Fruit fly (Drosophila melanogaster) Kc167 (cell line): ENCODE results near the gene Ced-12.

ENCODE experiments used
- Myc ChIP-seq: fragments of >200 bp; optimal IDR thresholded peaks from 2 replicates; lab custom pipeline; 2017; ENCODE audit warnings: missing external identifiers
- insv ChIP-seq: fragments of >200 bp; optimal IDR thresholded peaks from 3 replicates; lab custom pipeline; 2018; ENCODE audit warnings: missing external identifiers
- psq ChIP-seq: fragments of >200 bp; optimal IDR thresholded peaks from 2 replicates; lab custom pipeline; 2017; ENCODE audit warnings: missing external identifiers

DNA sequence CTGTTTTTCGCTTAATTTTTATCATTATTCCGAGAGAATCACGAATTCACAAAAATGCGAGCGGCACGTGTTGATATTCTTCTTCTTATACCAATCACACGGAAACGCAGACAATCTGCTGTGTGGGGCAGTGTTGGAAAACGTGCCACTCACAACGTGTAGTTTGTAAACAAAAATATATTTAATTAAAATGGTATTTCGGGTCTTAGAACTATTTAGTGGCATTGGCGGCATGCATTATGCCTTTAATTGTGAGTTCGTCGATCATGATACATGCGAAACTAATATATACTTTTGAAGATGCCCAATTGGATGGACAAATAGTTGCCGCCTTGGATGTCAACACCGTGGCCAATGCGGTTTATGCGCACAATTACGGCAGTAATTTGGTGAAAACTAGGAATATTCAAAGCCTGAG is 1.2 kb upstream of the Ced-12 start, which contains the start of the genes CG6712 and Mt2:
- TF ChIP-seq psq (lab: Kevin White, UChicago) = no peak
- TF ChIP-seq Myc (lab: Kevin White, UChicago) = no peak
- TF ChIP-seq insv (lab: Kevin White, UChicago) = no peak
